Worm (Caenorhabditis elegans): Measurements from ENCODE around the gene cha-1.

ce11 chrIV:3661117-3661634 is 36.7 kb upstream of the cha-1 start:
- no peak for TF ChIP-seq ref-1 (GFP tag; conservative IDR thresholded peaks at IDR 0.05)
- TF ChIP-seq ztf-29 (GFP tag; IDR thresholded peaks at IDR 0.05) = no peak
- no peak for TF ChIP-seq tab-1 (GFP tag; IDR thresholded peaks at IDR 0.05)
- no peak for TF ChIP-seq flt-1 (GFP tag; IDR thresholded peaks at IDR 0.05)
- no peak for TF ChIP-seq cog-1 (tag; optimal IDR thresholded peaks at IDR 0.05)
- TF ChIP-seq med-1 (GFP tag; optimal IDR thresholded peaks at IDR 0.05; ENCODE audit: insufficient read depth) = no peak
- no peak for TF ChIP-seq ztf-23 (GFP tag; IDR thresholded peaks at IDR 0.05)
